Fruit fly (Drosophila melanogaster) whole organism, embryonic: ENCODE data around the gene Gdi.
A peak's percentile ranks its signal among the peaks of the same experiment; 100 is the strongest.

Source experiments
- Atf-2 ChIP-seq: fragments of 200-800 bp; sonication (Bioruptor generic); optimal IDR thresholded peaks from 2 replicates; lab custom pipeline; 2016; ENCODE audit warnings: missing biosample characterization, missing genetic modification characterization
- Bgb ChIP-seq: fragments of 200-800 bp; sonication (Bioruptor generic); IDR thresholded peaks from 2 replicates; pipeline ENCODE4 v1.3.6; 2022; ENCODE audit warnings: missing biosample characterization, missing genetic modification characterization; ENCODE audit not compliant: partially characterized antibody
- CG11085 ChIP-seq: fragments of 200-800 bp; sonication (Bioruptor generic); IDR thresholded peaks from 2 replicates; pipeline ENCODE4 v1.3.6; 2022; ENCODE audit warnings: missing biosample characterization, missing genetic modification characterization
- CG11093 ChIP-seq: fragments of 200-800 bp; sonication (Bioruptor generic); IDR thresholded peaks from 3 replicates; pipeline ENCODE4 v1.3.6; 2022; ENCODE audit warnings: missing biosample characterization, missing genetic modification characterization
- CG12071 ChIP-seq: fragments of 200-800 bp; sonication (Bioruptor generic); optimal IDR thresholded peaks from 3 replicates; lab custom pipeline; 2018; ENCODE audit warnings: missing biosample characterization, mild to moderate bottlenecking, missing genetic modification characterization
- CG12236 ChIP-seq: fragments of 200-800 bp; sonication (Bioruptor generic); optimal IDR thresholded peaks from 2 replicates; lab custom pipeline; 2016; ENCODE audit warnings: missing biosample characterization, missing genetic modification characterization
- CG1233 ChIP-seq: fragments of 200-800 bp; sonication (Bioruptor generic); optimal IDR thresholded peaks from 4 replicates; lab custom pipeline; 2018; ENCODE audit warnings: missing biosample characterization, mild to moderate bottlenecking, missing genetic modification characterization
- CG12942 ChIP-seq: fragments of 200-800 bp; sonication (Bioruptor generic); optimal IDR thresholded peaks from 3 replicates; lab custom pipeline; 2016; ENCODE audit warnings: missing biosample characterization, missing genetic modification characterization
- CG14014 ChIP-seq: fragments of 200-800 bp; sonication (Bioruptor generic); IDR thresholded peaks from 2 replicates; pipeline ENCODE4 v1.3.6; 2022; ENCODE audit warnings: missing biosample characterization, missing genetic modification characterization
- CG14860 ChIP-seq: fragments of 200-800 bp; sonication (Bioruptor generic); IDR thresholded peaks from 3 replicates; pipeline ENCODE4 v1.3.6; 2022; ENCODE audit warnings: missing biosample characterization, missing genetic modification characterization; ENCODE audit not compliant: partially characterized antibody
- CG17361 ChIP-seq: fragments of 200-800 bp; sonication (Bioruptor generic); IDR thresholded peaks from 3 replicates; pipeline ENCODE4 v1.3.6; 2022; ENCODE audit warnings: missing biosample characterization, missing genetic modification characterization
- CG17568 ChIP-seq: fragments of 200-800 bp; sonication (Bioruptor generic); optimal IDR thresholded peaks from 2 replicates; lab custom pipeline; 2018; ENCODE audit warnings: missing biosample characterization, mild to moderate bottlenecking, missing genetic modification characterization, moderate library complexity
- CG17829 ChIP-seq: fragments of 200-800 bp; optimal IDR thresholded peaks from 2 replicates; lab custom pipeline; 2019; ENCODE audit warnings: missing biosample characterization, mild to moderate bottlenecking, missing genetic modification characterization, moderate library complexity
- CG2120 ChIP-seq: fragments of 200-800 bp; sonication (Bioruptor generic); optimal IDR thresholded peaks from 3 replicates; lab custom pipeline; 2016; ENCODE audit warnings: missing biosample characterization, missing genetic modification characterization
- CG2199 ChIP-seq: fragments of 200-800 bp; sonication (Bioruptor generic); IDR thresholded peaks from 3 replicates; pipeline ENCODE4 v1.3.6; 2022; ENCODE audit warnings: missing biosample characterization, missing genetic modification characterization
- CG2889 ChIP-seq: fragments of 200-800 bp; sonication (Bioruptor generic); IDR thresholded peaks from 3 replicates; pipeline ENCODE4 v1.3.6; 2022; ENCODE audit warnings: missing biosample characterization, missing genetic modification characterization
- CG3065 ChIP-seq: fragments of 200-800 bp; sonication (Bioruptor generic); optimal IDR thresholded peaks from 2 replicates; lab custom pipeline; 2016; ENCODE audit warnings: missing biosample characterization, missing genetic modification characterization
- CG32532 ChIP-seq: fragments of 200-800 bp; sonication (Bioruptor generic); IDR thresholded peaks from 2 replicates; pipeline ENCODE4 v1.3.6; 2022; ENCODE audit warnings: missing biosample characterization, missing genetic modification characterization
- CG32767 ChIP-seq: fragments of 200-800 bp; sonication (Bioruptor generic); IDR thresholded peaks from 2 replicates; pipeline ENCODE4 v1.3.6; 2022; ENCODE audit warnings: missing biosample characterization, missing genetic modification characterization
- CG34224 ChIP-seq: fragments of 200-800 bp; sonication (Bioruptor generic); IDR thresholded peaks from 3 replicates; pipeline ENCODE4 v1.3.6; 2022; ENCODE audit warnings: missing biosample characterization, missing genetic modification characterization; ENCODE audit not compliant: partially characterized antibody
- CG4328 ChIP-seq: fragments of 200-800 bp; sonication (Bioruptor generic); optimal IDR thresholded peaks from 3 replicates; lab custom pipeline; 2017; ENCODE audit warnings: missing biosample characterization, missing genetic modification reagents, missing genetic modification characterization
- CG4404 ChIP-seq: fragments of 200-800 bp; sonication (Bioruptor generic); IDR thresholded peaks from 2 replicates; pipeline ENCODE4 v1.3.6; 2022; ENCODE audit warnings: missing biosample characterization, missing genetic modification characterization
- CG7357 ChIP-seq: fragments of 200-800 bp; sonication (Bioruptor generic); IDR thresholded peaks from 3 replicates; pipeline ENCODE4 v1.3.6; 2022; ENCODE audit warnings: missing biosample characterization, missing genetic modification characterization
- CG7928 ChIP-seq: fragments of 200-800 bp; sonication (Bioruptor generic); optimal IDR thresholded peaks from 2 replicates; lab custom pipeline; 2017; ENCODE audit warnings: missing biosample characterization, mild to moderate bottlenecking, missing genetic modification characterization
- CG8281 ChIP-seq: fragments of 200-800 bp; sonication (Bioruptor generic); optimal IDR thresholded peaks from 2 replicates; lab custom pipeline; 2018; ENCODE audit warnings: missing biosample characterization, mild to moderate bottlenecking, missing genetic modification characterization, moderate library complexity
- CG8388 ChIP-seq: fragments of 200-800 bp; sonication (Bioruptor generic); optimal IDR thresholded peaks from 2 replicates; lab custom pipeline; 2019; ENCODE audit warnings: missing biosample characterization, mild to moderate bottlenecking, missing genetic modification characterization, moderate library complexity
- CG8924 ChIP-seq: fragments of 200-800 bp; optimal IDR thresholded peaks from 3 replicates; lab custom pipeline; 2019; ENCODE audit warnings: missing biosample characterization, mild to moderate bottlenecking, missing genetic modification characterization, moderate library complexity
- CG8944 ChIP-seq: fragments of 200-800 bp; sonication (Bioruptor generic); optimal IDR thresholded peaks from 3 replicates; lab custom pipeline; 2016; ENCODE audit warnings: missing biosample characterization, missing genetic modification characterization
- CG9609 ChIP-seq: fragments of 200-800 bp; sonication (Bioruptor generic); optimal IDR thresholded peaks from 3 replicates; lab custom pipeline; 2016; ENCODE audit warnings: missing biosample characterization, missing genetic modification characterization
- Camta ChIP-seq: fragments of 200-800 bp; sonication (Bioruptor generic); optimal IDR thresholded peaks from 2 replicates; lab custom pipeline; 2016; ENCODE audit warnings: missing biosample characterization, missing genetic modification characterization
- Fer3 ChIP-seq: fragments of 200-800 bp; sonication (Bioruptor generic); optimal IDR thresholded peaks from 2 replicates; lab custom pipeline; 2018; ENCODE audit warnings: missing biosample characterization, mild to moderate bottlenecking, missing genetic modification characterization, moderate library complexity
- Nf-YA ChIP-seq: fragments of 200-800 bp; sonication (Bioruptor generic); IDR thresholded peaks from 2 replicates; pipeline ENCODE4 v1.3.6; 2022; ENCODE audit warnings: missing biosample characterization, missing genetic modification characterization
- TFAM ChIP-seq: fragments of 200-800 bp; sonication (Bioruptor generic); optimal IDR thresholded peaks from 2 replicates; lab custom pipeline; 2017; ENCODE audit warnings: missing biosample characterization, missing genetic modification characterization, inconsistent platforms
- Trl ChIP-seq, 3 experiments: fragments of >200 bp in 2 of 3; fragments of 200-800 bp in 1 of 3; sonication (Bioruptor generic) in 1 of 3; optimal IDR thresholded peaks; 2 replicates in 1 of 3; 3 replicates in 2 of 3; lab custom pipeline; 2016 to 2017; ENCODE audit warnings: missing biosample characterization in 1 of 3, missing genetic modification characterization in 1 of 3
- abd-A ChIP-seq: fragments of 200-800 bp; sonication (Bioruptor generic); optimal IDR thresholded peaks from 3 replicates; lab custom pipeline; 2019; ENCODE audit warnings: missing biosample characterization, mild to moderate bottlenecking, missing genetic modification characterization, moderate library complexity
- amos ChIP-seq: fragments of 200-800 bp; sonication (Bioruptor generic); IDR thresholded peaks from 2 replicates; pipeline ENCODE4 v1.3.6; 2022; ENCODE audit warnings: missing biosample characterization, missing genetic modification characterization; ENCODE audit not compliant: partially characterized antibody
- ci ChIP-seq: fragments of 200-800 bp; sonication (Bioruptor generic); IDR thresholded peaks from 3 replicates; pipeline ENCODE4 v1.3.6; 2022; ENCODE audit warnings: missing biosample characterization, missing genetic modification characterization
- crc ChIP-seq: fragments of 200-800 bp; sonication (Bioruptor generic); optimal IDR thresholded peaks from 2 replicates; lab custom pipeline; 2016; ENCODE audit warnings: missing biosample characterization, missing genetic modification characterization
- crol ChIP-seq: fragments of 200-800 bp; sonication (Bioruptor generic); IDR thresholded peaks from 2 replicates; pipeline ENCODE4 v1.3.6; 2022; ENCODE audit warnings: missing biosample characterization, missing genetic modification characterization
- dan ChIP-seq: fragments of 200-800 bp; sonication (Bioruptor generic); IDR thresholded peaks from 2 replicates; pipeline ENCODE4 v1.3.6; 2022; ENCODE audit warnings: missing biosample characterization, missing genetic modification characterization
- dimm ChIP-seq: fragments of 200-800 bp; sonication (Bioruptor generic); IDR thresholded peaks from 2 replicates; pipeline ENCODE4 v1.3.6; 2022; ENCODE audit warnings: missing biosample characterization, missing genetic modification characterization
- disco-r ChIP-seq: fragments of 200-800 bp; sonication (Bioruptor generic); optimal IDR thresholded peaks from 2 replicates; lab custom pipeline; 2016; ENCODE audit warnings: missing biosample characterization, missing genetic modification characterization
- esg ChIP-seq: fragments of 200-800 bp; sonication (Bioruptor generic); conservative IDR thresholded peaks from 2 replicates; pipeline ENCODE4 v1.3.6; 2022; ENCODE audit warnings: missing biosample characterization, missing genetic modification characterization
- fru ChIP-seq: fragments of >200 bp; optimal IDR thresholded peaks from 2 replicates; lab custom pipeline; 2017
- grn ChIP-seq: fragments of 200-800 bp; sonication (Bioruptor generic); optimal IDR thresholded peaks from 3 replicates; lab custom pipeline; 2017; ENCODE audit warnings: missing biosample characterization, missing genetic modification characterization
- gt ChIP-seq: fragments of 200-800 bp; sonication (Bioruptor generic); IDR thresholded peaks from 2 replicates; pipeline ENCODE4 v1.3.6; 2022; ENCODE audit warnings: missing biosample characterization, missing genetic modification characterization
- knrl ChIP-seq: fragments of 200-800 bp; sonication (Bioruptor generic); IDR thresholded peaks from 3 replicates; pipeline ENCODE4 v1.3.6; 2022; ENCODE audit warnings: missing biosample characterization, missing genetic modification characterization; ENCODE audit not compliant: partially characterized antibody
- row ChIP-seq: fragments of 200-800 bp; sonication (Bioruptor generic); IDR thresholded peaks from 3 replicates; pipeline ENCODE4 v1.3.6; 2022; ENCODE audit warnings: missing biosample characterization, missing genetic modification characterization
- scrt ChIP-seq: fragments of 200-800 bp; sonication (Bioruptor generic); optimal IDR thresholded peaks from 2 replicates; lab custom pipeline; 2018; ENCODE audit warnings: missing biosample characterization, mild to moderate bottlenecking, missing genetic modification characterization, moderate library complexity
- sens ChIP-seq: fragments of 200-800 bp; sonication (Bioruptor generic); peaks from one replicate; lab custom pipeline; 2016; ENCODE audit warnings: missing biosample characterization, missing genetic modification characterization
- sisA ChIP-seq: fragments of 200-800 bp; sonication (Bioruptor generic); IDR thresholded peaks from 2 replicates; pipeline ENCODE4 v1.3.6; 2022; ENCODE audit warnings: missing biosample characterization, missing genetic modification characterization
- so ChIP-seq: fragments of 200-800 bp; sonication (Bioruptor generic); IDR thresholded peaks from 3 replicates; pipeline ENCODE4 v1.3.6; 2022; ENCODE audit warnings: missing biosample characterization, missing genetic modification characterization
- vfl ChIP-seq: fragments of 200-800 bp; sonication (Bioruptor generic); optimal IDR thresholded peaks from 2 replicates; lab custom pipeline; 2016; ENCODE audit warnings: missing biosample characterization, missing genetic modification characterization

The Gdi gene

DNA sequence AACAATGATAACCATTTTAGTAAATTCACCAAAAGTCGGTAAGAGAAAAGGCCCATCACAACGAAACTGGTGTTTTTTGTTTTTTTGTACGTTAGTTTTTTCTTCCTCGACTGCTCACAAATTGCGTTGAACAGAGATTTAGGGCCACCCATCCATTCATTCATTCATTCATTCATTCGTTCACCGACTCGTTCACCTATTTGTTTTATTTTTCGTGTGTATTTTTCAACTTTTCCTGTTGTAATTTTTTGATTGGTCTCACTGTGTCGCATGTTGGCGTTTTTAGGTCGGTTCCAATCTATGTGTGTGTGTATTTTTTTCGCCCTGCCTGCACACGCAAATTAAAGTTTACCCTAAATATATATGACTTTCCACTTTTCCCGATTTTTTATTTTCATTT is 30.2 kb upstream of the Gdi start:
- TF ChIP-seq CG17829 (tag; lab: Kevin White, UChicago) (no peak), Fer3 (tag; lab: Kevin White, UChicago) (no peak), crol (no peak), Bgb (GFP tag; lab: Robert Waterston, UW) (no peak), CG7357 (no peak), CG2199 (GFP tag; lab: Robert Waterston, UW) (0 out of 3 replicates have a peak, but pooled peaks have one; percentile 37), TFAM (GFP tag; lab: Kevin White, UChicago) (no peak), CG34224 (GFP tag; lab: Robert Waterston, UW) (no peak), CG12236 (GFP tag; lab: Kevin White, UChicago) (peak; percentile 4), dan (no peak), CG12942 (GFP tag; lab: Kevin White, UChicago) (no peak), grn (GFP tag; lab: Kevin White, UChicago) (no peak), Nf-YA (GFP tag; lab: Robert Waterston, UW) (no peak), CG32767 (GFP tag; lab: Robert Waterston, UW) (no peak), CG17568 (no peak), Trl (optimal IDR thresholded peaks at IDR 0.05; lab: Kevin White, UChicago) (no peak), Trl (GFP tag; optimal IDR thresholded peaks at IDR 0.05; lab: Kevin White, UChicago) (no peak), vfl (GFP tag; lab: Kevin White, UChicago) (no peak), disco-r (GFP tag; lab: Kevin White, UChicago) (no peak), ci (0 out of 3 replicates have a peak, but pooled peaks have one; percentile 44), CG12071 (GFP tag; lab: Kevin White, UChicago) (no peak), CG8924 (tag; lab: Kevin White, UChicago) (no peak), CG9609 (GFP tag; lab: Kevin White, UChicago) (no peak), CG8388 (peak; percentile 61), CG14014 (GFP tag; lab: Robert Waterston, UW) (no peak), CG2120 (GFP tag; lab: Kevin White, UChicago) (no peak), abd-A (no peak), knrl (no peak), CG17361 (GFP tag; lab: Robert Waterston, UW) (no peak), crc (GFP tag; lab: Kevin White, UChicago) (no peak), CG4404 (GFP tag; lab: Robert Waterston, UW) (no peak), esg (GFP tag; lab: Robert Waterston, UW) (no peak), CG11093 (no peak), gt (GFP tag; lab: Robert Waterston, UW) (no peak), Atf-2 (GFP tag; lab: Kevin White, UChicago) (no peak), so (GFP tag; lab: Robert Waterston, UW) (no peak), CG8281 (peak; percentile 96), amos (GFP tag; lab: Robert Waterston, UW) (no peak), CG3065 (GFP tag; lab: Kevin White, UChicago) (no peak), CG1233 (no peak), fru (no peak), sens (GFP tag; lab: Kevin White, UChicago) (no peak), CG32532 (GFP tag; lab: Robert Waterston, UW) (no peak), scrt (no peak), CG7928 (GFP tag; lab: Kevin White, UChicago) (no peak), sisA (GFP tag; lab: Robert Waterston, UW) (no peak), Camta (GFP tag; lab: Kevin White, UChicago) (no peak), CG8944 (no peak), row (GFP tag; lab: Robert Waterston, UW) (0 out of 3 replicates have a peak, but pooled peaks have one; percentile 18), CG14860 (no peak), dimm (GFP tag; lab: Robert Waterston, UW) (no peak), CG4328 (GFP tag; lab: Kevin White, UChicago) (no peak), CG2889 (no peak), CG11085 (no peak)
